Worm (Caenorhabditis elegans) whole organism, mixed stage, embryonic: Measurements from ENCODE around the gene T25G12.13.

Experiments used
- bed-3 ChIP-seq: fragments of 200-800 bp; sonication (Bioruptor generic); optimal IDR thresholded peaks from 3 replicates; lab custom pipeline; 2018; ENCODE audit warnings: mild to moderate bottlenecking, missing genetic modification characterization, moderate library complexity, missing compliant biosample characterization
- blmp-1 ChIP-seq: fragments of 150-350 bp; optimal IDR thresholded peaks from 2 replicates; lab custom pipeline; 2014; ENCODE audit warnings: missing biosample characterization, missing genetic modification characterization
- ceh-39 ChIP-seq: fragments of 150-350 bp; optimal IDR thresholded peaks from 2 replicates; lab custom pipeline; 2014; ENCODE audit warnings: missing biosample characterization, missing genetic modification characterization
- ceh-83 ChIP-seq: fragments of 200-800 bp; sonication (Bioruptor generic); optimal IDR thresholded peaks from 2 replicates; lab custom pipeline; 2018; ENCODE audit warnings: mild to moderate bottlenecking, missing genetic modification characterization, missing compliant biosample characterization
- ces-1 ChIP-seq: fragments of 150-350 bp; optimal IDR thresholded peaks from 2 replicates; lab custom pipeline; 2014; ENCODE audit warnings: missing biosample characterization, missing genetic modification reagents, missing genetic modification characterization
- cnd-1 ChIP-seq: fragments of 200-800 bp; sonication (Bioruptor generic); optimal IDR thresholded peaks from 2 replicates; lab custom pipeline; 2018; ENCODE audit warnings: mild to moderate bottlenecking, missing genetic modification characterization, missing compliant biosample characterization
- drap-1 ChIP-seq: fragments of 200-800 bp; sonication (Bioruptor generic); optimal IDR thresholded peaks from 3 replicates; lab custom pipeline; 2018; ENCODE audit warnings: mild to moderate bottlenecking, missing genetic modification characterization, missing compliant biosample characterization
- elt-1 ChIP-seq: sonication (generic microtip); optimal IDR thresholded peaks from 2 replicates; lab custom pipeline; 2017; ENCODE audit warnings: missing genetic modification characterization, mild to moderate bottlenecking, missing compliant biosample characterization, antibody characterized with exemption, moderate library complexity, borderline replicate concordance; ENCODE audit not compliant: insufficient read depth
- elt-3 ChIP-seq: fragments of 150-350 bp; optimal IDR thresholded peaks from 2 replicates; lab custom pipeline; 2014; ENCODE audit warnings: missing biosample characterization, missing genetic modification characterization
- flh-1 ChIP-seq: fragments of 200-800 bp; sonication (Bioruptor generic); optimal IDR thresholded peaks from 2 replicates; lab custom pipeline; 2018; ENCODE audit warnings: mild to moderate bottlenecking, missing genetic modification characterization, moderate library complexity, missing compliant biosample characterization
- ham-2 ChIP-seq: fragments of 200-800 bp; sonication (Bioruptor generic); optimal IDR thresholded peaks from 2 replicates; lab custom pipeline; 2018; ENCODE audit warnings: mild to moderate bottlenecking, missing genetic modification characterization, missing compliant biosample characterization
- hlh-1 ChIP-seq: fragments of 150-350 bp; optimal IDR thresholded peaks from 2 replicates; lab custom pipeline; 2014; ENCODE audit warnings: missing biosample characterization, missing genetic modification reagents, missing genetic modification characterization
- lin-13 ChIP-seq: fragments of 150-350 bp; optimal IDR thresholded peaks from 2 replicates; lab custom pipeline; 2014; ENCODE audit warnings: missing biosample characterization, missing genetic modification characterization
- lin-32 ChIP-seq: fragments of 200-800 bp; sonication (Bioruptor generic); optimal IDR thresholded peaks from 2 replicates; lab custom pipeline; 2018; ENCODE audit warnings: mild to moderate bottlenecking, missing genetic modification characterization, missing compliant biosample characterization
- lsy-2 ChIP-seq: fragments of 150-350 bp; optimal IDR thresholded peaks from 2 replicates; lab custom pipeline; 2014; ENCODE audit warnings: missing biosample characterization, missing genetic modification characterization
- mep-1 ChIP-seq: fragments of 150-350 bp; optimal IDR thresholded peaks from 2 replicates; lab custom pipeline; 2017; ENCODE audit warnings: missing biosample characterization, missing genetic modification reagents, missing genetic modification characterization, inconsistent platforms
- mls-2 ChIP-seq: sonication (generic microtip); optimal IDR thresholded peaks from 2 replicates; lab custom pipeline; 2016; ENCODE audit warnings: mild to moderate bottlenecking, missing genetic modification characterization, moderate library complexity, missing compliant biosample characterization
- nhr-12 ChIP-seq: fragments of 150-350 bp; optimal IDR thresholded peaks from 2 replicates; lab custom pipeline; 2014; ENCODE audit warnings: missing biosample characterization, missing genetic modification characterization
- nhr-2 ChIP-seq: fragments of 150-350 bp; optimal IDR thresholded peaks from 2 replicates; lab custom pipeline; 2014; ENCODE audit warnings: missing biosample characterization, missing genetic modification characterization
- nhr-237 ChIP-seq: fragments of 150-350 bp; optimal IDR thresholded peaks from 2 replicates; lab custom pipeline; 2014; ENCODE audit warnings: missing biosample characterization, missing genetic modification characterization
- nhr-76 ChIP-seq: sonication (generic microtip); optimal IDR thresholded peaks from 2 replicates; lab custom pipeline; 2017; ENCODE audit warnings: missing biosample characterization, missing genetic modification characterization
- pha-4 ChIP-seq: fragments of 150-350 bp; optimal IDR thresholded peaks from 2 replicates; lab custom pipeline; 2018; ENCODE audit warnings: missing biosample characterization, missing genetic modification reagents, missing genetic modification characterization
- snpc-4 ChIP-seq: fragments of 150-350 bp; optimal IDR thresholded peaks from 2 replicates; lab custom pipeline; 2014; ENCODE audit warnings: missing biosample characterization, missing genetic modification characterization
- sptf-1 ChIP-seq: sonication (generic microtip); optimal IDR thresholded peaks from 2 replicates; lab custom pipeline; 2017; ENCODE audit warnings: mild to moderate bottlenecking, missing genetic modification characterization, moderate library complexity, missing compliant biosample characterization
- tbx-8 ChIP-seq: fragments of 200-800 bp; sonication (Bioruptor generic); optimal IDR thresholded peaks from 2 replicates; lab custom pipeline; 2018; ENCODE audit warnings: mild to moderate bottlenecking, missing genetic modification characterization, moderate library complexity, missing compliant biosample characterization
- unc-120 ChIP-seq: sonication (generic microtip); optimal IDR thresholded peaks from 2 replicates; lab custom pipeline; 2017; ENCODE audit warnings: missing genetic modification characterization, missing compliant biosample characterization; ENCODE audit not compliant: poor library complexity, severe bottlenecking
- unc-62 ChIP-seq: fragments of 150-350 bp; optimal IDR thresholded peaks from 2 replicates; lab custom pipeline; 2014; ENCODE audit warnings: missing biosample characterization, missing genetic modification reagents, missing genetic modification characterization
- zip-8 ChIP-seq: fragments of 150-350 bp; optimal IDR thresholded peaks from 2 replicates; lab custom pipeline; 2014; ENCODE audit warnings: missing biosample characterization, missing genetic modification characterization
- ztf-11 ChIP-seq: fragments of 150-350 bp; optimal IDR thresholded peaks from 2 replicates; lab custom pipeline; 2014; ENCODE audit warnings: missing biosample characterization, missing genetic modification characterization

The T25G12.13 gene

ce11 chrX:17227376-17227775 lies 15.8 kb upstream of the T25G12.13 start:
- no peak for TF ChIP-seq cnd-1 (tag; lab: Kevin White, UChicago)
- no peak for TF ChIP-seq sptf-1 (tag; lab: Kevin White, UChicago)
- no peak for TF ChIP-seq lsy-2 (tag; lab: Kevin White, UChicago)
- TF ChIP-seq tbx-8, result no peak
- TF ChIP-seq nhr-237 (tag; lab: Kevin White, UChicago), result no peak
- TF ChIP-seq snpc-4 (tag; lab: Kevin White, UChicago), result no peak
- no peak for TF ChIP-seq hlh-1 (tag; lab: Kevin White, UChicago)
- no peak for TF ChIP-seq ceh-39 (tag; lab: Kevin White, UChicago)
- TF ChIP-seq nhr-12 (tag; lab: Kevin White, UChicago), result no peak
- no peak for TF ChIP-seq unc-62 (GFP tag; lab: Kevin White, UChicago)
- TF ChIP-seq nhr-2, result no peak
- TF ChIP-seq lin-32 (GFP tag; lab: Kevin White, UChicago), result no peak

- no peak for TF ChIP-seq ceh-83 (GFP tag; lab: Kevin White, UChicago)
- TF ChIP-seq mep-1, result no peak
- no peak for TF ChIP-seq blmp-1
- TF ChIP-seq snpc-4 (tag; lab: Kevin White, UChicago), result no peak
- no peak for TF ChIP-seq sptf-1 (tag; lab: Kevin White, UChicago)
- TF ChIP-seq ham-2, result no peak
- no peak for TF ChIP-seq nhr-237 (tag; lab: Kevin White, UChicago)
- no peak for TF ChIP-seq elt-3 (tag; lab: Kevin White, UChicago)
- TF ChIP-seq cnd-1 (tag; lab: Kevin White, UChicago), result no peak
Observed at ce11 chrX:17230108-17230507, 13.0 kb upstream of the T25G12.13 start, which contains the start of gene T25G12.6. Gene T25G12.6 (minus strand): TSS chrX:17230208.

ce11 chrX:17231348-17231747 lies 11.8 kb upstream of the T25G12.13 start, which contains the start of gene T25G12.3:
Gene T25G12.3 (plus strand): TSS chrX:17231648.
- TF ChIP-seq ham-2, result no peak
- TF ChIP-seq tbx-8, result no peak
- TF ChIP-seq ceh-83 (GFP tag; lab: Kevin White, UChicago), result no peak
- no peak for TF ChIP-seq unc-120 (tag; lab: Kevin White, UChicago)
- no peak for TF ChIP-seq ces-1 (GFP tag; lab: Kevin White, UChicago)
- TF ChIP-seq nhr-237 (tag; lab: Kevin White, UChicago), result no peak
- TF ChIP-seq ztf-11, result no peak
- no peak for TF ChIP-seq lin-13 (tag; lab: Kevin White, UChicago)
- no peak for TF ChIP-seq mep-1
- no peak for TF ChIP-seq drap-1 (GFP tag; lab: Kevin White, UChicago)
- no peak for TF ChIP-seq hlh-1 (tag; lab: Kevin White, UChicago)
- TF ChIP-seq nhr-76 (tag; lab: Kevin White, UChicago), result no peak
- no peak for TF ChIP-seq lsy-2 (tag; lab: Kevin White, UChicago)
- TF ChIP-seq cnd-1 (tag; lab: Kevin White, UChicago), result no peak
- TF ChIP-seq blmp-1, result no peak
- TF ChIP-seq ceh-39 (tag; lab: Kevin White, UChicago), result no peak

ce11 chrX:17234988-17235387 lies 8.2 kb upstream of the T25G12.13 start:
- TF ChIP-seq pha-4 (no peak), nhr-2 (no peak), mls-2 (tag; lab: Kevin White, UChicago) (no peak), drap-1 (GFP tag; lab: Kevin White, UChicago) (no peak), lin-13 (tag; lab: Kevin White, UChicago) (no peak), bed-3 (GFP tag; lab: Kevin White, UChicago) (no peak), zip-8 (tag; lab: Kevin White, UChicago) (no peak), hlh-1 (tag; lab: Kevin White, UChicago) (no peak), nhr-12 (tag; lab: Kevin White, UChicago) (no peak), lsy-2 (tag; lab: Kevin White, UChicago) (no peak), elt-3 (tag; lab: Kevin White, UChicago) (no peak), nhr-76 (tag; lab: Kevin White, UChicago) (no peak), unc-120 (tag; lab: Kevin White, UChicago) (no peak), lin-32 (GFP tag; lab: Kevin White, UChicago) (no peak), ham-2 (no peak), flh-1 (GFP tag; lab: Kevin White, UChicago) (no peak), elt-1 (tag; lab: Kevin White, UChicago) (no peak), ces-1 (GFP tag; lab: Kevin White, UChicago) (no peak)
